Worm (Caenorhabditis elegans): ENCODE data around the gene R11D1.3.

Gene R11D1.3

ce11 chrV:12732734-12733133, 20.8 kb upstream of the R11D1.3 start:
- TF ChIP-seq unc-98 (GFP tag; IDR thresholded peaks at IDR 0.05) = no peak
- TF ChIP-seq nhr-85 (tag) = peak; percentile 69
- TF ChIP-seq ces-1 (GFP tag; optimal IDR thresholded peaks at IDR 0.05) = no peak
- TF ChIP-seq efl-1 (optimal IDR thresholded peaks at IDR 0.05) = no peak
- TF ChIP-seq efl-1 (GFP tag; optimal IDR thresholded peaks at IDR 0.05 in 1 of 2) = peak in 1 of 2 experiments; percentile 2
- no peak for TF ChIP-seq unc-30 (tag; optimal IDR thresholded peaks at IDR 0.05)
- no peak for TF ChIP-seq hlh-17 (GFP tag; optimal IDR thresholded peaks at IDR 0.05; ENCODE audit: borderline replicate concordance)
- no peak for TF ChIP-seq lin-13 (GFP tag; optimal IDR thresholded peaks at IDR 0.05)
- TF ChIP-seq nhr-28 (tag; optimal IDR thresholded peaks at IDR 0.05) = no peak
- no peak for TF ChIP-seq fkh-8 (tag; optimal IDR thresholded peaks at IDR 0.05)
- no peak for TF ChIP-seq nhr-76 (tag; optimal IDR thresholded peaks at IDR 0.05)
- TF ChIP-seq fkh-4 (tag; optimal IDR thresholded peaks at IDR 0.05; ENCODE audit: borderline replicate concordance) = no peak
- TF ChIP-seq lsy-2 (tag; optimal IDR thresholded peaks at IDR 0.05) = no peak
- TF ChIP-seq unc-130 (tag; optimal IDR thresholded peaks at IDR 0.05) = no peak
- TF ChIP-seq nhr-90 (tag; optimal IDR thresholded peaks at IDR 0.05; ENCODE audit: poor library complexity) = no peak
- no peak for TF ChIP-seq mef-2 (tag; optimal IDR thresholded peaks at IDR 0.05)
- no peak for TF ChIP-seq unc-62 (GFP tag; optimal IDR thresholded peaks at IDR 0.05)
- TF ChIP-seq efl-3 (GFP tag; optimal IDR thresholded peaks at IDR 0.05) = no peak
- no peak for TF ChIP-seq pax-3 (tag; optimal IDR thresholded peaks at IDR 0.05)
- no peak for TF ChIP-seq egl-27 (tag; optimal IDR thresholded peaks at IDR 0.05)
- TF ChIP-seq zip-4 (GFP tag; optimal IDR thresholded peaks at IDR 0.05) = no peak
- no peak for TF ChIP-seq mab-9 (GFP tag; IDR thresholded peaks at IDR 0.05)
- TF ChIP-seq nhr-12 (tag; optimal IDR thresholded peaks at IDR 0.05) = no peak
- no peak for TF ChIP-seq hlh-4 (tag; optimal IDR thresholded peaks at IDR 0.05)
- TF ChIP-seq elt-3 (tag; optimal IDR thresholded peaks at IDR 0.05) = peak in 2 of 6 experiments; percentile 11 to 29
- TF ChIP-seq elt-2 (tag; optimal IDR thresholded peaks at IDR 0.05) = peak; percentile 80
- TF ChIP-seq aly-2 (tag; optimal IDR thresholded peaks at IDR 0.05) = no peak
- peak; percentile 45 for TF ChIP-seq jun-1 (tag; optimal IDR thresholded peaks at IDR 0.05)
- TF ChIP-seq nhr-20 (tag; optimal IDR thresholded peaks at IDR 0.05) = no peak

DNA sequence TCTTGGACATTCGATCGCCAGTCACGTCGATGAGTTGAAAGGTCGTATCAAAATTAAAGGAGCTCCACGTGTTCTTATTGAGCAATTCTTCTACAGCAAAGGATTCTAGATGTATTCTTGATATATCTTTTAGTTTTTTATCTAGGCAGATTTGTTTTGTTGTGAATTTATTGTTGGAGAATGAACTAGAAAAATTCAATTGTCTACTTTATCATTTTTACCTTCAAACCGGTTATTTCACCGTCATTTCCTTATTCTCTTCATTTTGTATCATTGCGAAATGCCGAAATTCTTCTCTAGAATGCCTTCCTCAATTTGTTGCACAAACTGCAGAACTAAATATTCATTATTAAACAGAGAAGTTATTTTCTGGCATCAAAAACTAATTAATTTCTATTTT, 17.3 kb upstream of the R11D1.3 start, which contains the start of gene R11D1.10:
R11D1.10 (plus strand) TSS at position 301 of the 400 bp plus-strand sequence.
- TF ChIP-seq efl-1 (optimal IDR thresholded peaks at IDR 0.05) (no peak), efl-1 (GFP tag; optimal IDR thresholded peaks at IDR 0.05 in 1 of 2) (peak in 1 of 2 experiments; percentile 70), nhr-77 (tag; optimal IDR thresholded peaks at IDR 0.05) (no peak)

DNA sequence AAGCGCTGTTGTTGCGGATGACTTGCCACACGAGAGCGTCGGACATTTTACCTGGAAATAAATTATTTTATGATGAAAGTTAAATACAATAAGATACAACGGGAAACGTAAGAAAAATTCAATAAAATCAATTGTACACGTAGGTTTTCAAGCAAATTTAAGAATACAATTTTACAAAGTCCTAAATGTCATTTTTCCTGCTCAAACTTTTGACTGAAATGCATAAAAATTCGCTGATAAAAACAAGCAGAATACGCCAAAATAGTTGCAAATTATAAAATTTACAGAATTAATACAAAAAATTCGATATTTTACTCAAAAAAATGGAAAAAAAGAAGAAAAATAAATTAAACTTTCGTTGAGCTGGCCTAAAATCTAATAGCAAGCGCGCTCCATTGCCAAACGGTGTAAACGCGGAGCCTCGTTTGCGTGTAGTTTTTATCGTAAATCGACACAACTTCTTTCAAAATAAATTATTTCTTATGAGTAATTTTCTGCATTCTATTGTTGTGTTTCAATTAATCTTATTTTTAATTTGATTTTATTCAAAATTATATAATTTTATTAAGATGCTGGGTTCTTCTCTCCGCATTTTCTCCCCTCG, 16.3 kb upstream of the R11D1.3 start, which contains the start of the genes rpl-28 and mrpl-49:
rpl-28 (minus strand) TSS at position 51 of the 604 bp plus-strand sequence.
mrpl-49 (plus strand) TSS at position 570 of the 604 bp plus-strand sequence.
- TF ChIP-seq egl-13 (tag; optimal IDR thresholded peaks at IDR 0.05) = peak; percentile 65
- TF ChIP-seq nhr-85 (tag) = peak; percentile 93
- TF ChIP-seq ceh-82 (tag; optimal IDR thresholded peaks at IDR 0.05) = peak; percentile 92 to 93 (median 93)
- TF ChIP-seq nhr-20 (tag; optimal IDR thresholded peaks at IDR 0.05) = peak; percentile 92
- no peak for TF ChIP-seq nhr-28 (tag; optimal IDR thresholded peaks at IDR 0.05)
- TF ChIP-seq unc-30 (tag; optimal IDR thresholded peaks at IDR 0.05) = no peak
- TF ChIP-seq jun-1 (tag; optimal IDR thresholded peaks at IDR 0.05) = peak; percentile 71
- peak; percentile 85 for TF ChIP-seq unc-130 (tag; optimal IDR thresholded peaks at IDR 0.05)
- peak; percentile 86 for TF ChIP-seq nhr-19 (GFP tag; conservative IDR thresholded peaks at IDR 0.05)
- peak; percentile 85 to 92 for TF ChIP-seq lin-35 (GFP tag; optimal IDR thresholded peaks at IDR 0.05)
- peak; percentile 61 for TF ChIP-seq ceh-88 (GFP tag; IDR thresholded peaks at IDR 0.05)
- peak; percentile 42 for TF ChIP-seq aly-2 (tag; optimal IDR thresholded peaks at IDR 0.05)
- peak; percentile 72 for TF ChIP-seq grh-1 (GFP tag; IDR thresholded peaks at IDR 0.05)
- peak; percentile 78 for TF ChIP-seq lin-39 (tag; optimal IDR thresholded peaks at IDR 0.05)
- TF ChIP-seq snpc-4 (tag; optimal IDR thresholded peaks at IDR 0.05) = peak; percentile 89
- TF ChIP-seq xbp-1 (tag; optimal IDR thresholded peaks at IDR 0.05) = peak; percentile 89
- peak; percentile 71 for TF ChIP-seq lir-3 (tag; optimal IDR thresholded peaks at IDR 0.05; ENCODE audit: poor library complexity)
- TF ChIP-seq lin-15B (tag; optimal IDR thresholded peaks at IDR 0.05) = peak; percentile 98
- peak; percentile 61 for TF ChIP-seq ceh-90 (tag; optimal IDR thresholded peaks at IDR 0.05)
- no peak for TF ChIP-seq pag-3 (tag; optimal IDR thresholded peaks at IDR 0.05; ENCODE audit: borderline replicate concordance, insufficient read depth)
- TF ChIP-seq ztf-4 (tag; optimal IDR thresholded peaks at IDR 0.05) = peak; percentile 25
- peak; percentile 97 for TF ChIP-seq mep-1 (tag; optimal IDR thresholded peaks at IDR 0.05)
- TF ChIP-seq nhr-90 (tag; optimal IDR thresholded peaks at IDR 0.05; ENCODE audit: poor library complexity) = peak; percentile 82
- 0 out of 2 replicates have a peak, but pooled peaks have one; percentile 8 for TF ChIP-seq mab-9 (GFP tag; IDR thresholded peaks at IDR 0.05)
- no peak for TF ChIP-seq unc-62 (GFP tag; optimal IDR thresholded peaks at IDR 0.05)
- TF ChIP-seq lsy-2 (tag; optimal IDR thresholded peaks at IDR 0.05) = peak; percentile 91 to 94
- TF ChIP-seq tbx-2 (tag; optimal IDR thresholded peaks at IDR 0.05) = peak; percentile 83
- TF ChIP-seq ama-1 (optimal IDR thresholded peaks at IDR 0.05) = no peak
- TF ChIP-seq zag-1 (tag; optimal IDR thresholded peaks at IDR 0.05) = peak; percentile 48
